Fruit fly (Drosophila melanogaster): ENCODE data around the gene Gpdh1.
A peak's percentile ranks its signal among the peaks of the same experiment; 100 is the strongest.

DNA sequence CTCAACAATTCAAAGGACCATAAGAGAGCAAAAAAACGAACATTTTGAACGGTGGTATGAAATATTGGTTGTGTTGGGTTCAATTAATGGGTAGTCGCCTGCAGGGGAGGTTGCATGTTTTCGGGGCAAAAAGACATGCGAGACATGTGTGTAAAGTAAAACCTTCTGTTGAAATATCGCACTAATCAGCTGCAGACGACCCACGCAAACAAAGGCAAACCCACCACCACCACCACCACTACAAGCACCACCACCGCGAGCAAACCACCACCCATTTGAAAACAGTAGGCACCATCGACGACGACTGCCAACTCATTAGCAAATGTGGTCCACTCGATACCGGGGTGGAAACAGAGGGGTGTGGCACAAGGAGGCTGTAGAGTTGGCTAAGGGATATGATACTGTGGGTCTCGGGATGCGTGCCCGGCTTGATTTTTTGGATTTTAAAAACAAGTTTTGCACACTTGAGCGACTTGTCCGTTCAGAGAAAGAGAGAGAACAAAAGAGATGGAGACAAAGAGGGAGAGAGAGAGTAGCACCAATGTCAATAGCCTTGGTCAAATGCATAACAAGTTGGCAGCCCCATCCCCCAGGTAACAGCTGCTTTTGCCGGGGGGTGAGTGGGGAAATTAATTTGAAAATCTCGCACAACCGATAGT is 33.8 kb downstream of the Gpdh1 start:
- TF ChIP-seq psq (optimal IDR thresholded peaks at IDR 0.05) (no peak), usp (GFP tag; optimal IDR thresholded peaks at IDR 0.05) (no peak), pan (optimal IDR thresholded peaks at IDR 0.05) (no peak), CG8478 (optimal IDR thresholded peaks at IDR 0.05) (no peak), EcR (GFP tag; optimal IDR thresholded peaks at IDR 0.05) (peak; percentile 72 to 88)
